Fruit fly (Drosophila melanogaster) Kc167 (cell line): ENCODE results near the gene CG32512.

Source experiments
- Myc ChIP-seq: fragments of >200 bp; optimal IDR thresholded peaks from 2 replicates; lab custom pipeline; 2017; ENCODE audit warnings: missing external identifiers
- Sin3A ChIP-seq: fragments of >200 bp; optimal IDR thresholded peaks from 2 replicates; lab custom pipeline; 2018; ENCODE audit warnings: missing external identifiers
- psq ChIP-seq: fragments of >200 bp; optimal IDR thresholded peaks from 2 replicates; lab custom pipeline; 2017; ENCODE audit warnings: missing external identifiers
- ttk ChIP-seq: sonication (Bioruptor generic); optimal IDR thresholded peaks from 2 replicates; lab custom pipeline; 2017; ENCODE audit warnings: missing external identifiers

DNA sequence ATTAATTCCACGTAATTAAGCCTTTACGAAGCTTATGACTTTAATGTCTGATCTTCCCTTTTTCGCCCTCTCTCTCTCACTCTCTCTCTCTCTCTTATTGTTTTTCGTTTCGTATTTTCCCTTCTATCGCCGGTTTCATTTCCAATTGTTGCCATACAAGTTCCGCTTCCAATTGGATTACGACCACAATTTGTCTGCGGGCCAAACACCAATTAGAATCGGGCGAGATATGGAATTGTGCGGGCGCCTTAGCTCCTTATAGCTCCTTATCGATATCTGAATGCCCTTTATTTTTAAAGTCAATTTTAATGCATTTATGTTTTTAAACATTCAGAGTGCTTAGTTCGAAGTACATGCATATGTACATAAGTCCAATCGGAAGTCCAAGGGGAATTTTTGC is 10.6 kb downstream of the CG32512 start:
- TF ChIP-seq ttk (lab: Kevin White, UChicago) = no peak
- no peak for TF ChIP-seq Myc
- TF ChIP-seq Sin3A (lab: Kevin White, UChicago) = no peak
- no peak for TF ChIP-seq psq (lab: Kevin White, UChicago)
